Fruit fly (Drosophila melanogaster) whole organism, embryonic: Measurements from ENCODE around the gene asun.

Experiments used
- CG34376 ChIP-seq: fragments of 200-800 bp; sonication (Bioruptor generic); optimal IDR thresholded peaks from 2 replicates; lab custom pipeline; 2018; ENCODE audit warnings: missing biosample characterization, mild to moderate bottlenecking, missing genetic modification characterization
- CTCF ChIP-seq: fragments of 200-800 bp; sonication (Bioruptor generic); optimal IDR thresholded peaks from 2 replicates; lab custom pipeline; 2017; ENCODE audit warnings: missing biosample characterization, mild to moderate bottlenecking, missing genetic modification characterization, moderate library complexity
- E2f1 ChIP-seq: fragments of 200-800 bp; sonication (Bioruptor generic); IDR thresholded peaks from 2 replicates; pipeline ENCODE4 v1.3.6; 2022; ENCODE audit warnings: missing biosample characterization, missing genetic modification characterization
- Hr78 ChIP-seq, 2 experiments: fragments of 200-800 bp in 1 of 2; fragments of >200 bp in 1 of 2; sonication (Bioruptor generic) in 1 of 2; optimal IDR thresholded peaks; 2 replicates each; lab custom pipeline; 2017 to 2019; ENCODE audit warnings: missing biosample characterization in 2 of 2, missing genetic modification characterization in 2 of 2, mild to moderate bottlenecking in 1 of 2, moderate library complexity in 1 of 2
- exex ChIP-seq: fragments of 200-800 bp; sonication (Bioruptor generic); optimal IDR thresholded peaks from 4 replicates; lab custom pipeline; 2018; ENCODE audit warnings: missing biosample characterization, mild to moderate bottlenecking, missing genetic modification characterization, moderate library complexity
- row ChIP-seq: fragments of 200-800 bp; sonication (Bioruptor generic); IDR thresholded peaks from 3 replicates; pipeline ENCODE4 v1.3.6; 2022; ENCODE audit warnings: missing biosample characterization, missing genetic modification characterization
- sd ChIP-seq: fragments of 200-800 bp; sonication (Bioruptor generic); optimal IDR thresholded peaks from 3 replicates; lab custom pipeline; 2018; ENCODE audit warnings: missing biosample characterization, mild to moderate bottlenecking, missing genetic modification characterization, moderate library complexity
- sens ChIP-seq: fragments of 200-800 bp; sonication (Bioruptor generic); peaks from one replicate; lab custom pipeline; 2016; ENCODE audit warnings: missing biosample characterization, missing genetic modification characterization
- trem ChIP-seq: fragments of 200-800 bp; optimal IDR thresholded peaks from 3 replicates; lab custom pipeline; 2019; ENCODE audit warnings: missing biosample characterization, mild to moderate bottlenecking, missing genetic modification characterization, moderate library complexity

asun gene

dm6 chr3R:16310081-16310493, 46.0 kb downstream of the asun start:
- TF ChIP-seq CG34376 (GFP tag; lab: Kevin White, UChicago) (peak; percentile 29), exex (tag; lab: Kevin White, UChicago) (peak; percentile 73), CTCF (peak; percentile 52), trem (tag; lab: Kevin White, UChicago) (no peak), row (GFP tag; lab: Robert Waterston, UW) (0 out of 3 replicates have a peak, but pooled peaks have one; percentile 13), sens (GFP tag; lab: Kevin White, UChicago) (peak; percentile 49), sd (peak; percentile 71), E2f1 (GFP tag; lab: Robert Waterston, UW) (no peak), Hr78 (GFP tag; optimal IDR thresholded peaks at IDR 0.05; lab: Kevin White, UChicago) (peak in 1 of 2 experiments; percentile 64)
